Worm (Caenorhabditis elegans) whole organism, L4/young adult: ENCODE measurements around the gene str-193.

Source experiments
- W03F9.2 ChIP-seq: fragments of 150-350 bp; optimal IDR thresholded peaks from 2 replicates; lab custom pipeline; 2014; ENCODE audit warnings: missing biosample characterization, missing genetic modification characterization
- dao-5 ChIP-seq: sonication (generic microtip); optimal IDR thresholded peaks from 2 replicates; lab custom pipeline; 2016; ENCODE audit warnings: missing genotype, missing genetic modification characterization, moderate library complexity, missing compliant biosample characterization
- him-1 ChIP-seq: sonication (generic microtip); optimal IDR thresholded peaks from 2 replicates; lab custom pipeline; 2016; ENCODE audit warnings: missing genotype, missing genetic modification reagents, missing genetic modification characterization, missing compliant biosample characterization

ce11 chrV:9821724-9822123 is at the start of gene str-193:
- no peak for TF ChIP-seq him-1 (tag; lab: Kevin White, UChicago)
- no peak for TF ChIP-seq dao-5 (tag; lab: Kevin White, UChicago)
- TF ChIP-seq W03F9.2 (tag; lab: Kevin White, UChicago), result no peak
